Worm (Caenorhabditis elegans): Measurements from ENCODE around the gene C26B2.2.

DNA sequence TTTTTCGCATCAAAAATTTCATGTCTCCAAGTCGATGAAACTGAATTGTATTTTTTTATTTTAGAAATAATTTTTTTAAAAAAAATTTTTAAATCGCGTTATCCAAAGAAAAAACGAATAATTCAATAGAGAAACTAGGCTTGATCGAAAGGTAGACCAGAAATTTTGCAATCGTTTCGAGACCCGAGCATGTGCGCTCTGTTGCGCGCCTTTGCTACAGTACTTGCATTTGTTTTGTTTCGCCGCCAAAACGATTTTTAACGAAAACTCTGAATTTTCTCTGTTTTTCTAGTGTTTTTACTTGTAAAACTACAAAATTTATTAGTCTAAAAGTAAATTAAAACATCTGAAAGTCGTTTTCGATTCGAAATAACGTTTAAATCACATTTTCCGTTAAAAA is 39.3 kb upstream of the C26B2.2 start:
- TF ChIP-seq ama-1 (optimal IDR thresholded peaks at IDR 0.05) (no peak), nhr-11 (tag; optimal IDR thresholded peaks at IDR 0.05) (no peak), nhr-237 (tag; optimal IDR thresholded peaks at IDR 0.05) (no peak), spr-1 (tag; optimal IDR thresholded peaks at IDR 0.05) (no peak), ztf-11 (tag; optimal IDR thresholded peaks at IDR 0.05) (no peak), D1046.2 (GFP tag; IDR thresholded peaks at IDR 0.05) (no peak), zip-11 (GFP tag; IDR thresholded peaks at IDR 0.05) (no peak), ctbp-1 (GFP tag; IDR thresholded peaks at IDR 0.05) (no peak), pqm-1 (tag; optimal IDR thresholded peaks at IDR 0.05) (no peak), ZK546.5 (tag; optimal IDR thresholded peaks at IDR 0.05) (no peak), mxl-2 (GFP tag; conservative IDR thresholded peaks at IDR 0.05) (no peak), fkh-10 (GFP tag; optimal IDR thresholded peaks at IDR 0.05) (no peak)
